Fruit fly (Drosophila melanogaster) whole organism, embryonic: ENCODE results near the gene CG14915.

Experiments used
- Blimp-1 ChIP-seq: fragments of 200-800 bp; sonication (Bioruptor generic); optimal IDR thresholded peaks from 3 replicates; lab custom pipeline; 2018; ENCODE audit warnings: missing biosample characterization, missing genetic modification characterization, mild to moderate bottlenecking, moderate library complexity, missing genetic modification reagents
- CG12155 ChIP-seq: fragments of 200-800 bp; sonication (Bioruptor generic); optimal IDR thresholded peaks from 3 replicates; lab custom pipeline; 2016; ENCODE audit warnings: missing biosample characterization, missing genetic modification characterization
- CG12219 ChIP-seq: fragments of 200-800 bp; sonication (Bioruptor generic); optimal IDR thresholded peaks from 3 replicates; lab custom pipeline; 2018; ENCODE audit warnings: missing biosample characterization, mild to moderate bottlenecking, missing genetic modification characterization
- CG12236 ChIP-seq: fragments of 200-800 bp; sonication (Bioruptor generic); optimal IDR thresholded peaks from 2 replicates; lab custom pipeline; 2016; ENCODE audit warnings: missing biosample characterization, missing genetic modification characterization
- CG12299 ChIP-seq: fragments of 200-800 bp; sonication (Bioruptor generic); optimal IDR thresholded peaks from 2 replicates; lab custom pipeline; 2018; ENCODE audit warnings: missing biosample characterization, mild to moderate bottlenecking, missing genetic modification characterization
- CG14965 ChIP-seq: fragments of 200-800 bp; sonication (Bioruptor generic); optimal IDR thresholded peaks from 2 replicates; lab custom pipeline; 2016; ENCODE audit warnings: missing biosample characterization, missing genetic modification characterization, borderline replicate concordance
- CG1602 ChIP-seq: fragments of 200-800 bp; sonication (Bioruptor generic); optimal IDR thresholded peaks from 3 replicates; lab custom pipeline; 2016; ENCODE audit warnings: missing biosample characterization, missing genetic modification characterization
- CG16813 ChIP-seq: fragments of 200-800 bp; sonication (Bioruptor generic); IDR thresholded peaks from 3 replicates; pipeline ENCODE4 v1.3.6; 2022; ENCODE audit warnings: missing biosample characterization, missing genetic modification characterization; ENCODE audit not compliant: partially characterized antibody
- CG16815 ChIP-seq: fragments of 200-800 bp; sonication (Bioruptor generic); optimal IDR thresholded peaks from 3 replicates; lab custom pipeline; 2017; ENCODE audit warnings: missing biosample characterization, mild to moderate bottlenecking, missing genetic modification characterization
- CG16863 ChIP-seq: fragments of 200-800 bp; sonication (Bioruptor generic); optimal IDR thresholded peaks from 3 replicates; lab custom pipeline; 2016; ENCODE audit warnings: missing biosample characterization, missing genetic modification characterization
- CG17186 ChIP-seq: fragments of 200-800 bp; sonication (Bioruptor generic); optimal IDR thresholded peaks from 3 replicates; lab custom pipeline; 2017; ENCODE audit warnings: missing biosample characterization, missing genetic modification reagents, missing genetic modification characterization
- CG18619 ChIP-seq: fragments of 200-800 bp; sonication (Bioruptor generic); optimal IDR thresholded peaks from 3 replicates; lab custom pipeline; 2017; ENCODE audit warnings: missing biosample characterization, mild to moderate bottlenecking, missing genetic modification characterization
- CG31365 ChIP-seq: fragments of 200-800 bp; sonication (Bioruptor generic); optimal IDR thresholded peaks from 2 replicates; lab custom pipeline; 2018; ENCODE audit warnings: missing biosample characterization, mild to moderate bottlenecking, missing genetic modification characterization
- CG4707 ChIP-seq: fragments of 200-800 bp; sonication (Bioruptor generic); optimal IDR thresholded peaks from 2 replicates; lab custom pipeline; 2018; ENCODE audit warnings: missing biosample characterization, mild to moderate bottlenecking, missing genetic modification characterization, moderate library complexity
- CG5180 ChIP-seq: fragments of 200-800 bp; sonication (Bioruptor generic); optimal IDR thresholded peaks from 3 replicates; lab custom pipeline; 2017; ENCODE audit warnings: missing biosample characterization, missing genetic modification characterization, mild to moderate bottlenecking, moderate library complexity, missing genetic modification reagents
- CG6683 ChIP-seq: fragments of 200-800 bp; sonication (Bioruptor generic); optimal IDR thresholded peaks from 2 replicates; lab custom pipeline; 2017; ENCODE audit warnings: missing biosample characterization, mild to moderate bottlenecking, missing genetic modification characterization, missing genetic modification reagents
- CG6765 ChIP-seq: fragments of 200-800 bp; sonication (Bioruptor generic); optimal IDR thresholded peaks from 3 replicates; lab custom pipeline; 2017; ENCODE audit warnings: missing biosample characterization, mild to moderate bottlenecking, missing genetic modification characterization
- CG8359 ChIP-seq: fragments of 200-800 bp; sonication (Bioruptor generic); optimal IDR thresholded peaks from 2 replicates; lab custom pipeline; 2017; ENCODE audit warnings: missing biosample characterization, mild to moderate bottlenecking, missing genetic modification characterization, borderline replicate concordance
- CG8478 ChIP-seq: fragments of >200 bp; optimal IDR thresholded peaks from 2 replicates; lab custom pipeline; 2018
- Dp ChIP-seq: fragments of 200-800 bp; sonication (Bioruptor generic); optimal IDR thresholded peaks from 2 replicates; lab custom pipeline; 2018; ENCODE audit warnings: missing biosample characterization, mild to moderate bottlenecking, missing genetic modification characterization, moderate library complexity
- Drgx ChIP-seq: fragments of 200-800 bp; sonication (Bioruptor generic); IDR thresholded peaks from 2 replicates; pipeline ENCODE4 v1.3.6; 2022; ENCODE audit warnings: missing biosample characterization, missing genetic modification characterization
- Ets65A ChIP-seq: fragments of 200-800 bp; sonication (Bioruptor generic); peaks from one replicate; lab custom pipeline; 2016; ENCODE audit warnings: missing biosample characterization, missing genetic modification characterization
- Ets97D ChIP-seq: fragments of 200-800 bp; sonication (Bioruptor generic); optimal IDR thresholded peaks from 3 replicates; lab custom pipeline; 2016; ENCODE audit warnings: missing biosample characterization, missing genetic modification characterization
- Fer3 ChIP-seq: fragments of 200-800 bp; sonication (Bioruptor generic); optimal IDR thresholded peaks from 2 replicates; lab custom pipeline; 2018; ENCODE audit warnings: missing biosample characterization, mild to moderate bottlenecking, missing genetic modification characterization, moderate library complexity
- HHEX ChIP-seq: fragments of 200-800 bp; sonication (Bioruptor generic); optimal IDR thresholded peaks from 3 replicates; lab custom pipeline; 2017; ENCODE audit warnings: missing biosample characterization, mild to moderate bottlenecking, missing genetic modification characterization, missing genetic modification reagents
- Hr51 ChIP-seq, 2 experiments: fragments of 200-800 bp; sonication (Bioruptor generic); optimal IDR thresholded peaks; 2 replicates in 1 of 2; 3 replicates in 1 of 2; lab custom pipeline; 2016 to 2018; ENCODE audit warnings: missing biosample characterization in 2 of 2, missing genetic modification characterization in 2 of 2, mild to moderate bottlenecking in 1 of 2, moderate library complexity in 1 of 2
- Lhr ChIP-seq: fragments of 200-800 bp; sonication (Bioruptor generic); optimal IDR thresholded peaks from 3 replicates; lab custom pipeline; 2017; ENCODE audit warnings: mild to moderate bottlenecking, missing biosample characterization, missing genetic modification reagents, missing genetic modification characterization
- Taf1 ChIP-seq: fragments of 200-800 bp; sonication (Bioruptor generic); IDR thresholded peaks from 2 replicates; pipeline ENCODE4 v1.3.6; 2022; ENCODE audit warnings: missing biosample characterization, missing genetic modification characterization
- bbx ChIP-seq: fragments of 200-800 bp; sonication (Bioruptor generic); IDR thresholded peaks from 2 replicates; pipeline ENCODE4 v1.3.6; 2022; ENCODE audit warnings: missing biosample characterization, missing genetic modification characterization; ENCODE audit not compliant: partially characterized antibody
- bsh ChIP-seq, 2 experiments: fragments of 200-800 bp; sonication (Bioruptor generic); optimal IDR thresholded peaks; 2 replicates each; lab custom pipeline; 2017 to 2018; ENCODE audit warnings: mild to moderate bottlenecking in 2 of 2, missing biosample characterization in 2 of 2, missing genetic modification characterization in 2 of 2, moderate library complexity in 1 of 2
- ftz-f1 ChIP-seq: fragments of 200-800 bp; sonication (Bioruptor generic); optimal IDR thresholded peaks from 2 replicates; lab custom pipeline; 2016; ENCODE audit warnings: missing biosample characterization, missing genetic modification characterization
- fu2 ChIP-seq: fragments of 200-800 bp; sonication (Bioruptor generic); optimal IDR thresholded peaks from 2 replicates; lab custom pipeline; 2016; ENCODE audit warnings: missing biosample characterization, missing genetic modification characterization
- gro ChIP-seq: fragments of 200-800 bp; sonication (Bioruptor generic); optimal IDR thresholded peaks from 2 replicates; lab custom pipeline; 2016; ENCODE audit warnings: missing biosample characterization, missing genetic modification characterization
- hb ChIP-seq: fragments of 200-800 bp; sonication (Bioruptor generic); IDR thresholded peaks from 3 replicates; pipeline ENCODE4 v1.3.6; 2022; ENCODE audit warnings: missing biosample characterization, missing genetic modification characterization; ENCODE audit not compliant: partially characterized antibody
- her ChIP-seq: fragments of 200-800 bp; sonication (Bioruptor generic); optimal IDR thresholded peaks from 2 replicates; lab custom pipeline; 2016; ENCODE audit warnings: missing biosample characterization, missing genetic modification characterization
- inv ChIP-seq: fragments of 200-800 bp; sonication (Bioruptor generic); IDR thresholded peaks from 2 replicates; pipeline ENCODE4 v1.3.6; 2022; ENCODE audit warnings: missing biosample characterization, missing genetic modification characterization; ENCODE audit not compliant: partially characterized antibody
- klu ChIP-seq: fragments of 200-800 bp; sonication (Bioruptor generic); IDR thresholded peaks from 2 replicates; pipeline ENCODE4 v1.3.6; 2022; ENCODE audit warnings: missing biosample characterization, missing genetic modification characterization
- lilli ChIP-seq: fragments of 200-800 bp; sonication (Bioruptor generic); optimal IDR thresholded peaks from 3 replicates; lab custom pipeline; 2016; ENCODE audit warnings: missing biosample characterization, missing genetic modification characterization
- mld ChIP-seq: fragments of 200-800 bp; sonication (Bioruptor generic); IDR thresholded peaks from 3 replicates; pipeline ENCODE4 v1.3.6; 2022; ENCODE audit warnings: missing biosample characterization, missing genetic modification characterization; ENCODE audit not compliant: partially characterized antibody
- oc ChIP-seq: fragments of 200-800 bp; sonication (Bioruptor generic); optimal IDR thresholded peaks from 2 replicates; lab custom pipeline; 2018; ENCODE audit warnings: missing biosample characterization, mild to moderate bottlenecking, missing genetic modification characterization, moderate library complexity
- onecut ChIP-seq: fragments of 200-800 bp; sonication (Bioruptor generic); IDR thresholded peaks from 2 replicates; pipeline ENCODE4 v1.3.6; 2022; ENCODE audit warnings: missing biosample characterization, missing genetic modification characterization
- pan ChIP-seq, 4 experiments: fragments of >200 bp in 3 of 4; fragments of 200-800 bp in 1 of 4; sonication (Bioruptor generic) in 1 of 4; optimal IDR thresholded peaks in 3 of 4; IDR thresholded peaks in 1 of 4; 2 replicates each; pipeline versions ENCODE4 v1.3.6 to Lab custom; 2017 to 2022; ENCODE audit warnings: missing biosample characterization in 2 of 4, missing genetic modification characterization in 2 of 4, mixed read lengths in 1 of 4
- pita ChIP-seq: fragments of 200-800 bp; sonication (Bioruptor generic); optimal IDR thresholded peaks from 2 replicates; lab custom pipeline; 2017; ENCODE audit warnings: missing biosample characterization, mild to moderate bottlenecking, missing genetic modification characterization
- sc ChIP-seq, 3 experiments: fragments of >200 bp in 2 of 3; fragments of 200-800 bp in 1 of 3; sonication (Bioruptor generic) in 1 of 3; optimal IDR thresholded peaks; 2 replicates in 2 of 3; 3 replicates in 1 of 3; lab custom pipeline; 2017; ENCODE audit warnings: mild to moderate bottlenecking in 1 of 3, missing biosample characterization in 1 of 3, missing genetic modification characterization in 1 of 3, missing genetic modification reagents in 1 of 3
- schlank ChIP-seq: fragments of 200-800 bp; sonication (Bioruptor generic); optimal IDR thresholded peaks from 2 replicates; lab custom pipeline; 2018; ENCODE audit warnings: missing biosample characterization, mild to moderate bottlenecking, missing genetic modification characterization
- sisA ChIP-seq: fragments of 200-800 bp; sonication (Bioruptor generic); IDR thresholded peaks from 2 replicates; pipeline ENCODE4 v1.3.6; 2022; ENCODE audit warnings: missing biosample characterization, missing genetic modification characterization
- unpg ChIP-seq: fragments of 200-800 bp; sonication (Bioruptor generic); optimal IDR thresholded peaks from 3 replicates; lab custom pipeline; 2018; ENCODE audit warnings: missing biosample characterization, mild to moderate bottlenecking, missing genetic modification characterization, moderate library complexity
- wor ChIP-seq: fragments of 200-800 bp; sonication (Bioruptor generic); IDR thresholded peaks from 2 replicates; pipeline ENCODE4 v1.3.6; 2022; ENCODE audit warnings: missing biosample characterization, missing genetic modification characterization

The CG14915 gene

dm6 chr2L:11100516-11101061, 29.8 kb downstream of the CG14915 start, which contains the start of gene Ge-1 (continued):
- no peak for TF ChIP-seq Lhr (GFP tag; lab: Kevin White, UChicago)
- no peak for TF ChIP-seq schlank (tag; lab: Kevin White, UChicago)
- peak; percentile 26 for TF ChIP-seq Ets97D (GFP tag; lab: Kevin White, UChicago)
- TF ChIP-seq Dp: peak; percentile 60
- TF ChIP-seq ftz-f1 (GFP tag; lab: Kevin White, UChicago): peak; percentile 3
- TF ChIP-seq CG6683 (GFP tag; lab: Kevin White, UChicago): no peak
- TF ChIP-seq sisA (GFP tag; lab: Robert Waterston, UW): no peak
- TF ChIP-seq CG16863 (GFP tag; lab: Kevin White, UChicago): no peak
- TF ChIP-seq sc (optimal IDR thresholded peaks at IDR 0.05; lab: Kevin White, UChicago): no peak
- TF ChIP-seq sc (GFP tag; optimal IDR thresholded peaks at IDR 0.05; lab: Kevin White, UChicago): no peak
- TF ChIP-seq klu: no peak
- TF ChIP-seq CG16813 (GFP tag; lab: Robert Waterston, UW): peak; percentile 56; the same call in 2 of the 3 replicates
- TF ChIP-seq CG1602 (GFP tag; lab: Kevin White, UChicago): no peak
- TF ChIP-seq CG17186 (GFP tag; lab: Kevin White, UChicago): peak; percentile 13
- TF ChIP-seq mld (GFP tag; lab: Robert Waterston, UW): no peak
- TF ChIP-seq pan (optimal IDR thresholded peaks at IDR 0.05; lab: Kevin White, UChicago): no peak
- no peak for TF ChIP-seq pan (GFP tag; optimal IDR thresholded peaks at IDR 0.05 in 1 of 2, IDR thresholded peaks at IDR 0.05 in 1 of 2)
- no peak for TF ChIP-seq Fer3
- no peak for TF ChIP-seq CG12236
- no peak for TF ChIP-seq CG6765
- no peak for TF ChIP-seq CG4707 (GFP tag; lab: Kevin White, UChicago)
- no peak for TF ChIP-seq CG5180
- no peak for TF ChIP-seq CG12299 (tag; lab: Kevin White, UChicago)
- no peak for TF ChIP-seq Hr51 (GFP tag; optimal IDR thresholded peaks at IDR 0.05; lab: Kevin White, UChicago)
- TF ChIP-seq bbx (GFP tag; lab: Robert Waterston, UW): peak; percentile 53; the same call in 1 of the 2 replicates
- no peak for TF ChIP-seq pita
- no peak for TF ChIP-seq her
- no peak for TF ChIP-seq unpg (GFP tag; lab: Kevin White, UChicago)
- TF ChIP-seq Ets65A (GFP tag; lab: Kevin White, UChicago): peak; percentile 72
- TF ChIP-seq Taf1 (GFP tag; lab: Robert Waterston, UW): no peak
- TF ChIP-seq CG12155 (GFP tag; lab: Kevin White, UChicago): no peak
- TF ChIP-seq onecut (GFP tag; lab: Robert Waterston, UW): peak; percentile 35; the same call in 1 of the 2 replicates
- TF ChIP-seq CG8359 (GFP tag; lab: Kevin White, UChicago): no peak
- TF ChIP-seq fu2: no peak
- TF ChIP-seq CG14965: no peak
- no peak for TF ChIP-seq Drgx (GFP tag; lab: Robert Waterston, UW)
- no peak for TF ChIP-seq CG31365
- no peak for TF ChIP-seq bsh (GFP tag; optimal IDR thresholded peaks at IDR 0.05; lab: Kevin White, UChicago)
- no peak for TF ChIP-seq oc
- no peak for TF ChIP-seq wor (GFP tag; lab: Robert Waterston, UW)
- TF ChIP-seq HHEX (GFP tag; lab: Kevin White, UChicago): no peak
- TF ChIP-seq CG8478 (lab: Kevin White, UChicago): no peak
- no peak for TF ChIP-seq Blimp-1 (GFP tag; lab: Kevin White, UChicago)
- no peak for TF ChIP-seq CG12219 (GFP tag; lab: Kevin White, UChicago)
- TF ChIP-seq hb: no peak
- TF ChIP-seq inv (GFP tag; lab: Robert Waterston, UW): 0 out of 2 replicates have a peak, but pooled peaks have one; percentile 20
- TF ChIP-seq gro (GFP tag; lab: Kevin White, UChicago): no peak
- no peak for TF ChIP-seq CG16815
- no peak for TF ChIP-seq lilli (GFP tag; lab: Kevin White, UChicago)
- no peak for TF ChIP-seq CG18619 (GFP tag; lab: Kevin White, UChicago)
